Worm (Caenorhabditis elegans) whole organism, L3 larva: Measurements from ENCODE around the gene droe-4.

Source experiments
- R02D3.7 ChIP-seq: fragments of 150-350 bp; optimal IDR thresholded peaks from 2 replicates; lab custom pipeline; 2014; ENCODE audit warnings: missing biosample characterization, missing genetic modification characterization
- ZK546.5 ChIP-seq: sonication (generic microtip); optimal IDR thresholded peaks from 2 replicates; lab custom pipeline; 2017; ENCODE audit warnings: missing biosample characterization, missing genetic modification characterization
- aly-2 ChIP-seq: fragments of 150-350 bp; optimal IDR thresholded peaks from 2 replicates; lab custom pipeline; 2014; ENCODE audit warnings: missing biosample characterization, missing genetic modification characterization
- ama-1 ChIP-seq: fragments of 150-350 bp; optimal IDR thresholded peaks from 2 replicates; lab custom pipeline; 2018
- ceh-16 ChIP-seq: sonication (generic microtip); optimal IDR thresholded peaks from 2 replicates; lab custom pipeline; 2017; ENCODE audit warnings: missing biosample characterization, missing genetic modification characterization
- daf-12 ChIP-seq: fragments of 150-350 bp; optimal IDR thresholded peaks from 2 replicates; lab custom pipeline; 2014; ENCODE audit warnings: missing biosample characterization, missing genetic modification reagents, missing genetic modification characterization
- egl-5 ChIP-seq: fragments of 150-350 bp; optimal IDR thresholded peaks from 2 replicates; lab custom pipeline; 2017; ENCODE audit warnings: missing biosample characterization, missing genetic modification reagents, missing genetic modification characterization, inconsistent platforms
- elt-1 ChIP-seq: fragments of 150-350 bp; optimal IDR thresholded peaks from 2 replicates; lab custom pipeline; 2014; ENCODE audit warnings: missing biosample characterization, missing genetic modification characterization
- elt-2 ChIP-seq: sonication (generic microtip); optimal IDR thresholded peaks from 2 replicates; lab custom pipeline; 2016; ENCODE audit warnings: missing genetic modification reagents, mild to moderate bottlenecking, missing genetic modification characterization, missing compliant biosample characterization
- elt-3 ChIP-seq, 3 experiments: fragments of 150-350 bp in 1 of 3; sonication (generic microtip) in 2 of 3; optimal IDR thresholded peaks; 2 replicates in 2 of 3; 4 replicates in 1 of 3; lab custom pipeline; 2014 to 2017; ENCODE audit warnings: missing biosample characterization in 3 of 3, missing genetic modification characterization in 3 of 3
- eor-1 ChIP-seq, 2 experiments: fragments of 150-350 bp; optimal IDR thresholded peaks; 2 replicates each; lab custom pipeline; 2014 to 2018; ENCODE audit warnings: missing biosample characterization in 2 of 2, missing genetic modification characterization in 2 of 2
- fkh-2 ChIP-seq: fragments of 150-350 bp; optimal IDR thresholded peaks from 2 replicates; lab custom pipeline; 2014; ENCODE audit warnings: missing biosample characterization, missing genetic modification reagents, missing genetic modification characterization
- fos-1 ChIP-seq: fragments of 150-350 bp; optimal IDR thresholded peaks from 2 replicates; lab custom pipeline; 2014; ENCODE audit warnings: missing biosample characterization, missing genetic modification characterization
- hmg-11 ChIP-seq: sonication (generic microtip); optimal IDR thresholded peaks from 2 replicates; lab custom pipeline; 2016; ENCODE audit warnings: missing genetic modification characterization, missing compliant biosample characterization
- lin-39 ChIP-seq: fragments of 150-350 bp; optimal IDR thresholded peaks from 2 replicates; lab custom pipeline; 2018; ENCODE audit warnings: missing biosample characterization, missing genetic modification reagents, missing genetic modification characterization
- lsy-12 ChIP-seq: sonication (generic microtip); optimal IDR thresholded peaks from 2 replicates; lab custom pipeline; 2016; ENCODE audit warnings: mild to moderate bottlenecking, missing genetic modification characterization, missing compliant biosample characterization
- mdl-1 ChIP-seq: fragments of 150-350 bp; optimal IDR thresholded peaks from 2 replicates; lab custom pipeline; 2014; ENCODE audit warnings: missing biosample characterization, missing genetic modification characterization
- nfya-1 ChIP-seq: sonication (generic microtip); optimal IDR thresholded peaks from 2 replicates; lab custom pipeline; 2017; ENCODE audit warnings: missing genetic modification characterization, mild to moderate bottlenecking, missing compliant biosample characterization, antibody characterized with exemption, moderate library complexity; ENCODE audit not compliant: insufficient read depth
- nhr-23 ChIP-seq: fragments of 150-350 bp; optimal IDR thresholded peaks from 2 replicates; lab custom pipeline; 2014; ENCODE audit warnings: missing biosample characterization, missing genetic modification reagents, missing genetic modification characterization
- nhr-237 ChIP-seq: fragments of 150-350 bp; optimal IDR thresholded peaks from 2 replicates; lab custom pipeline; 2014; ENCODE audit warnings: missing biosample characterization, missing genetic modification characterization
- nhr-25 ChIP-seq: sonication (generic microtip); optimal IDR thresholded peaks from 2 replicates; lab custom pipeline; 2017; ENCODE audit warnings: missing biosample characterization, missing genetic modification characterization
- nhr-28 ChIP-seq: fragments of 150-350 bp; optimal IDR thresholded peaks from 2 replicates; lab custom pipeline; 2014; ENCODE audit warnings: missing biosample characterization, missing genetic modification characterization
- nhr-43 ChIP-seq: sonication (generic microtip); optimal IDR thresholded peaks from 2 replicates; lab custom pipeline; 2016; ENCODE audit warnings: mild to moderate bottlenecking, missing genetic modification characterization, missing compliant biosample characterization; ENCODE audit not compliant: poor library complexity, severe bottlenecking
- nhr-77 ChIP-seq: fragments of 150-350 bp; optimal IDR thresholded peaks from 2 replicates; lab custom pipeline; 2014; ENCODE audit warnings: missing biosample characterization, missing genetic modification characterization
- pha-4 ChIP-seq: fragments of 150-350 bp; optimal IDR thresholded peaks from 2 replicates; lab custom pipeline; 2014; ENCODE audit warnings: missing biosample characterization, missing genetic modification reagents, missing genetic modification characterization
- pqm-1 ChIP-seq: fragments of 150-350 bp; optimal IDR thresholded peaks from 2 replicates; lab custom pipeline; 2017; ENCODE audit warnings: missing biosample characterization, missing genetic modification characterization, inconsistent platforms
- sea-2 ChIP-seq: fragments of 150-350 bp; sonication (generic microtip); optimal IDR thresholded peaks from 4 replicates; lab custom pipeline; 2014; ENCODE audit warnings: missing biosample characterization, missing genetic modification reagents, missing genetic modification characterization
- snpc-4 ChIP-seq: fragments of 150-350 bp; optimal IDR thresholded peaks from 2 replicates; lab custom pipeline; 2014; ENCODE audit warnings: missing biosample characterization, missing genetic modification characterization
- tbx-2 ChIP-seq: sonication (generic microtip); optimal IDR thresholded peaks from 2 replicates; lab custom pipeline; 2016; ENCODE audit warnings: mild to moderate bottlenecking, missing genetic modification characterization, missing compliant biosample characterization
- unc-39 ChIP-seq: sonication (generic microtip); optimal IDR thresholded peaks from 4 replicates; lab custom pipeline; 2017; ENCODE audit warnings: missing biosample characterization, missing genetic modification characterization
- unc-62 ChIP-seq: fragments of 150-350 bp; sonication (generic microtip); optimal IDR thresholded peaks from 4 replicates; lab custom pipeline; 2014; ENCODE audit warnings: missing biosample characterization, missing genetic modification reagents, missing genetic modification characterization
- zag-1 ChIP-seq: fragments of 150-350 bp; optimal IDR thresholded peaks from 2 replicates; lab custom pipeline; 2014; ENCODE audit warnings: missing biosample characterization, missing genetic modification characterization
- ztf-11 ChIP-seq: fragments of 150-350 bp; optimal IDR thresholded peaks from 2 replicates; lab custom pipeline; 2014; ENCODE audit warnings: missing biosample characterization, missing genetic modification characterization
- ztf-4 ChIP-seq: fragments of 150-350 bp; optimal IDR thresholded peaks from 2 replicates; lab custom pipeline; 2014; ENCODE audit warnings: missing biosample characterization, missing genetic modification characterization

droe-4 gene

DNA sequence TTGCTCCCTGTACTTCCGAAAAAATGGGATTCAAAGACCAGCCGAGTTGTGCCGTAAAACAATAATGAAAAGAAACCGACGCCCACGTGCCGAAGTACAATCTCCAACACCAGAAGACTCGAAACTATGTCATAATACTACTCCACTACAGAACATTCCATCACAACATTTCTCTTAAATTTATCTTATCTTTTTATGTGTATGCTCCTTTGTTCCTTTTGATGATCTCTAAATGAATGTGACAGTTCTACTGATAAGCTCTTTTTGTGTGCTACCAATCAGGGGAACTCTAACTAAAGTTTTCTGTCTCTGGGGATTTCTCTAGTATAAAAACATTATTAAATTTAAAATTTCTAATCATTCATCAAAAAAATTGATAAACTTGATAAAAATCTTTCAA lies 5.6 kb upstream of the droe-4 start (continued):
- no peak for TF ChIP-seq eor-1 (tag; optimal IDR thresholded peaks at IDR 0.05; lab: Kevin White, UChicago)
- TF ChIP-seq mdl-1, result no peak
- no peak for TF ChIP-seq elt-1 (tag; lab: Kevin White, UChicago)
- no peak for TF ChIP-seq ztf-4 (tag; lab: Kevin White, UChicago)
- TF ChIP-seq unc-39, result no peak
- no peak for TF ChIP-seq snpc-4 (tag; lab: Kevin White, UChicago)
- TF ChIP-seq R02D3.7 (tag; lab: Kevin White, UChicago), result no peak
- TF ChIP-seq nhr-28 (tag; lab: Kevin White, UChicago), result no peak
- TF ChIP-seq fos-1, result no peak
- TF ChIP-seq pqm-1 (tag; lab: Kevin White, UChicago), result peak; percentile 47
- TF ChIP-seq nfya-1 (tag; lab: Kevin White, UChicago), result peak; percentile 37
- peak; percentile 45 for TF ChIP-seq lsy-12 (tag; lab: Kevin White, UChicago)
- TF ChIP-seq zag-1 (tag; lab: Kevin White, UChicago), result no peak

DNA sequence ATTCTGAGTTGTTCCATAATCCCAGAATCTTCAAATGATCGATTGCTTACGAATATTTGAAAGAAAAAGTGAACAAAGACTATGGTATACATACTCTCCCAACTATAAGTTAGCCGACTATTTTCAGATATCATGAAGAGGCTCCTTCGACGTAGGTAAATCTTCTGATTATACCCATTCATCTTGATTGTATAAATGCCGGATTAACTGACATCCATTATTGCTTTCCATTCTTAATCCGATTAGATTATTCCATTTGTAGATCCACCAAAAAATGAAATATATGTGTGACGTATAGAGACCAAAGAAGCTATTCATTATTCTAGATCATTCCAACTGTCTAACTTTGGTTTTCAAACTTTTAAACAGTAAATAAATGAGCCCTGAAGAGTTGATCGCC lies 1.0 kb downstream of the droe-4 start:
- TF ChIP-seq sea-2 (GFP tag; lab: Kevin White, UChicago), result no peak
- no peak for TF ChIP-seq nfya-1 (tag; lab: Kevin White, UChicago)
- TF ChIP-seq ceh-16 (tag; lab: Kevin White, UChicago), result no peak
- TF ChIP-seq lin-39 (tag; lab: Kevin White, UChicago), result no peak
- TF ChIP-seq ZK546.5, result no peak
- TF ChIP-seq nhr-237 (tag; lab: Kevin White, UChicago), result no peak
- TF ChIP-seq tbx-2 (tag; lab: Kevin White, UChicago), result no peak
- TF ChIP-seq zag-1 (tag; lab: Kevin White, UChicago), result no peak
- no peak for TF ChIP-seq hmg-11
- no peak for TF ChIP-seq R02D3.7 (tag; lab: Kevin White, UChicago)
- no peak for TF ChIP-seq pha-4 (tag; lab: Kevin White, UChicago)
- TF ChIP-seq nhr-23 (tag; lab: Kevin White, UChicago), result no peak
- TF ChIP-seq unc-62 (GFP tag; lab: Kevin White, UChicago), result no peak
- TF ChIP-seq nhr-43 (tag; lab: Kevin White, UChicago), result no peak
- TF ChIP-seq lsy-12 (tag; lab: Kevin White, UChicago), result no peak
- no peak for TF ChIP-seq elt-2 (tag; lab: Kevin White, UChicago)

DNA sequence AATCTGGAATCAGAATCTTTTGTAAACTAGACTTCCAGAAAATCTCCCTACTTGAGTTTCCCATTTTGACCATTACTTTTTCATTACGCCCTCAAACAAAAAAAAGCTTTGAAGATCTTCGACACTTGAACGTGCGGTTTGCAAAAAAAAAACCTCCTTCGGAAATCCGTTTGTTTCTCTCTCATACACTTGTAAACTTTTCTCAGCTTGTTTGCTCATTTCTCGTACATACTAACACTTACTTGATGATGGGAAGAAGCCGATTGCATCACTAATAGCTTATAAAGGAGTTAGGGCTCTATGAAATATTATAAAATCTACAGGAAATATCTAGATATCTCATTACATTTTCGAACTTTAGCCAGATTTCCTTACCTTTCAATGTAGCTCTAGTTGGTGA lies 9.5 kb downstream of the droe-4 start:
- no peak for TF ChIP-seq nhr-77 (tag; lab: Kevin White, UChicago)
- TF ChIP-seq lsy-12 (tag; lab: Kevin White, UChicago), result no peak
- TF ChIP-seq snpc-4 (tag; lab: Kevin White, UChicago), result no peak
- TF ChIP-seq eor-1 (tag; optimal IDR thresholded peaks at IDR 0.05; lab: Kevin White, UChicago), result no peak
- TF ChIP-seq ama-1, result no peak
- no peak for TF ChIP-seq fos-1
- TF ChIP-seq nhr-237 (tag; lab: Kevin White, UChicago), result no peak
- TF ChIP-seq fkh-2 (tag; lab: Kevin White, UChicago), result no peak
- TF ChIP-seq tbx-2 (tag; lab: Kevin White, UChicago), result no peak
- no peak for TF ChIP-seq ceh-16 (tag; lab: Kevin White, UChicago)
- TF ChIP-seq elt-3 (tag; optimal IDR thresholded peaks at IDR 0.05; lab: Kevin White, UChicago), result no peak
- no peak for TF ChIP-seq unc-39
- TF ChIP-seq egl-5, result no peak
- no peak for TF ChIP-seq nhr-23 (tag; lab: Kevin White, UChicago)
- TF ChIP-seq ztf-11 (tag; lab: Kevin White, UChicago), result no peak
- TF ChIP-seq zag-1 (tag; lab: Kevin White, UChicago), result no peak
- TF ChIP-seq aly-2 (tag; lab: Kevin White, UChicago), result no peak
- TF ChIP-seq elt-1 (tag; lab: Kevin White, UChicago), result no peak
- TF ChIP-seq nhr-28 (tag; lab: Kevin White, UChicago), result no peak

DNA sequence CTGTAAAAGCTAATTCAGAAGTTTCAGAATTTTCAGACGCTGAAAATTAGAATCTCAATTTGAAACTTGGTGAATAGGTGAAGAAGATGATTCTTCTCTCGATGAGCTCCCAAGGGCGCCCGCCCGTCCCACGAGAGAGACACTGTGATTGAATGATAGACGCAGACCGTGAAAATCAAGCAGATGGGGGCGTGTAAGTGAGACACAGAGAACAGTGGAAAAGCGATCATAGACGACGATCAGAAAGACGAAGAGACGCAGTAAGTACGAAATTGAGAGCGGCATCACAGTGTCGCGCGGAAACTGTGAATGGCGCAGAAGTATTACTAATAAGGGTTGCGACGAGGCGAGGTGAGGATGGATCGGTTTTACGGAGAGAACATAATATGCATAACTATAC lies 9.9 kb downstream of the droe-4 start:
- TF ChIP-seq pqm-1 (tag; lab: Kevin White, UChicago) (peak; percentile 21), elt-2 (tag; lab: Kevin White, UChicago) (no peak), pha-4 (tag; lab: Kevin White, UChicago) (peak; percentile 43), nhr-25 (peak; percentile 35), daf-12 (no peak)
- TF ChIP-seq, all 47 proteins: peak for 3
